Worm (Caenorhabditis elegans) whole organism, L4 larva: Measurements from ENCODE around the gene set-5.
A peak's percentile ranks its signal among the peaks of the same experiment; 100 is the strongest.

Experiments used
- F44E2.7 ChIP-seq: fragments of 200-800 bp; sonication (Bioruptor generic); IDR thresholded peaks from 2 replicates; pipeline ENCODE4 v2.1.2; 2022; ENCODE audit warnings: missing genetic modification characterization, missing compliant biosample characterization
- F49E8.2 ChIP-seq: sonication (generic microtip); optimal IDR thresholded peaks from 2 replicates; lab custom pipeline; 2016; ENCODE audit warnings: missing compliant biosample characterization, mild to moderate bottlenecking, missing genetic modification characterization, borderline replicate concordance
- T20F7.1 ChIP-seq: fragments of 200-800 bp; sonication (Bioruptor generic); optimal IDR thresholded peaks from 2 replicates; lab custom pipeline; 2018; ENCODE audit warnings: mild to moderate bottlenecking, missing genetic modification characterization, missing compliant biosample characterization
- T26A8.4 ChIP-seq: fragments of 200-800 bp; sonication (Bioruptor generic); IDR thresholded peaks from 2 replicates; pipeline ENCODE4 v1.3.6; 2022; ENCODE audit warnings: missing genetic modification characterization, missing compliant biosample characterization
- Y105C5A.15 ChIP-seq: fragments of 200-800 bp; sonication (Bioruptor generic); IDR thresholded peaks from 2 replicates; pipeline ENCODE4 v1.3.6; 2022; ENCODE audit warnings: missing genetic modification characterization, missing compliant biosample characterization
- Y48G9A.11 ChIP-seq: fragments of 200-800 bp; sonication (Bioruptor generic); IDR thresholded peaks from 2 replicates; pipeline ENCODE4 v1.3.6; 2022; ENCODE audit warnings: missing genetic modification reagents, missing genetic modification characterization, missing compliant biosample characterization
- Y75B8A.6 ChIP-seq: fragments of 200-800 bp; sonication (Bioruptor generic); IDR thresholded peaks from 2 replicates; pipeline ENCODE4 v1.3.6; 2022; ENCODE audit warnings: missing genetic modification reagents, missing genetic modification characterization, missing compliant biosample characterization
- aha-1 ChIP-seq: fragments of 150-350 bp; peaks from one replicate; lab custom pipeline; 2014; ENCODE audit warnings: missing biosample characterization, missing genetic modification characterization
- arid-1 ChIP-seq: fragments of 200-800 bp; sonication (Bioruptor generic); conservative IDR thresholded peaks from 2 replicates; pipeline ENCODE4 v1.3.6; 2022; ENCODE audit warnings: missing genetic modification reagents, missing genetic modification characterization, missing compliant biosample characterization
- ceh-32 ChIP-seq: sonication (generic microtip); optimal IDR thresholded peaks from 2 replicates; lab custom pipeline; 2016; ENCODE audit warnings: mild to moderate bottlenecking, missing genetic modification characterization, missing compliant biosample characterization; ENCODE audit not compliant: poor library complexity
- ceh-44 ChIP-seq: fragments of 200-800 bp; sonication (Bioruptor generic); IDR thresholded peaks from 2 replicates; pipeline ENCODE4 v1.3.6; 2022; ENCODE audit warnings: missing genetic modification reagents, missing genetic modification characterization, missing compliant biosample characterization
- ceh-62 ChIP-seq: sonication (generic microtip); optimal IDR thresholded peaks from 2 replicates; lab custom pipeline; 2017; ENCODE audit warnings: missing biosample characterization, missing genetic modification characterization
- ceh-82 ChIP-seq: sonication (generic microtip); optimal IDR thresholded peaks from 2 replicates; lab custom pipeline; 2017; ENCODE audit warnings: missing biosample characterization, missing genetic modification characterization
- daf-19 ChIP-seq: fragments of 200-800 bp; sonication (Bioruptor generic); conservative IDR thresholded peaks from 2 replicates; pipeline ENCODE4 v1.3.6; 2022; ENCODE audit warnings: missing genetic modification characterization, missing compliant biosample characterization
- daf-8 ChIP-seq: fragments of 200-800 bp; sonication (Bioruptor generic); IDR thresholded peaks from 2 replicates; pipeline ENCODE4 v1.3.6; 2022; ENCODE audit warnings: missing genetic modification characterization, missing compliant biosample characterization
- dmd-6 ChIP-seq: fragments of 200-800 bp; sonication (Bioruptor generic); IDR thresholded peaks from 2 replicates; pipeline ENCODE4 v1.3.6; 2022; ENCODE audit warnings: missing genetic modification reagents, missing genetic modification characterization, missing compliant biosample characterization
- dmd-8 ChIP-seq: fragments of 200-800 bp; sonication (Bioruptor generic); IDR thresholded peaks from 2 replicates; pipeline ENCODE4 v1.3.6; 2022; ENCODE audit warnings: missing genetic modification characterization, missing compliant biosample characterization
- dmd-9 ChIP-seq: fragments of 200-800 bp; sonication (Bioruptor generic); IDR thresholded peaks from 2 replicates; pipeline ENCODE4 v1.3.6; 2022; ENCODE audit warnings: missing genetic modification reagents, missing genetic modification characterization, missing compliant biosample characterization
- dpl-1 ChIP-seq: fragments of 150-350 bp; optimal IDR thresholded peaks from 2 replicates; lab custom pipeline; 2014; ENCODE audit warnings: missing biosample characterization, missing genetic modification reagents, missing genetic modification characterization
- duxl-1 ChIP-seq: sonication (generic microtip); optimal IDR thresholded peaks from 2 replicates; lab custom pipeline; 2016; ENCODE audit warnings: mild to moderate bottlenecking, missing genetic modification characterization, moderate library complexity, missing compliant biosample characterization; ENCODE audit not compliant: poor library complexity
- egl-27 ChIP-seq: sonication (generic microtip); optimal IDR thresholded peaks from 3 replicates; lab custom pipeline; 2017; ENCODE audit warnings: missing biosample characterization, missing genetic modification reagents, missing genetic modification characterization
- egl-43 ChIP-seq: fragments of 200-800 bp; sonication (Bioruptor generic); IDR thresholded peaks from 2 replicates; pipeline ENCODE4 v1.3.6; 2022; ENCODE audit warnings: missing genetic modification reagents, missing genetic modification characterization, missing compliant biosample characterization
- fos-1 ChIP-seq: fragments of 150-350 bp; optimal IDR thresholded peaks from 2 replicates; lab custom pipeline; 2014; ENCODE audit warnings: missing biosample characterization, missing genetic modification characterization
- gei-8 ChIP-seq: fragments of 200-800 bp; sonication (Bioruptor generic); optimal IDR thresholded peaks from 2 replicates; lab custom pipeline; 2018; ENCODE audit warnings: mild to moderate bottlenecking, missing genetic modification characterization, missing compliant biosample characterization
- hlh-11 ChIP-seq: fragments of 200-800 bp; sonication (Bioruptor generic); optimal IDR thresholded peaks from 2 replicates; lab custom pipeline; 2018; ENCODE audit warnings: mild to moderate bottlenecking, missing genetic modification characterization, missing compliant biosample characterization
- hlh-30 ChIP-seq: sonication (generic microtip); optimal IDR thresholded peaks from 2 replicates; lab custom pipeline; 2017; ENCODE audit warnings: antibody characterized with exemption, mild to moderate bottlenecking, missing genetic modification characterization, missing compliant biosample characterization; ENCODE audit not compliant: insufficient read depth
- jun-1 ChIP-seq: fragments of 150-350 bp; optimal IDR thresholded peaks from 2 replicates; lab custom pipeline; 2014; ENCODE audit warnings: missing biosample characterization, missing genetic modification reagents, missing genetic modification characterization
- lin-1 ChIP-seq: fragments of 200-800 bp; sonication (Bioruptor generic); IDR thresholded peaks from 2 replicates; pipeline ENCODE4 v1.3.6; 2022; ENCODE audit warnings: missing genetic modification reagents, missing genetic modification characterization, missing compliant biosample characterization
- lin-15B ChIP-seq: fragments of 150-350 bp; sonication (generic microtip); optimal IDR thresholded peaks from 3 replicates; lab custom pipeline; 2014; ENCODE audit warnings: missing biosample characterization, missing genetic modification characterization
- lsy-2 ChIP-seq, 2 experiments: fragments of 150-350 bp in 1 of 2; sonication (generic microtip) in 1 of 2; optimal IDR thresholded peaks; 2 replicates each; lab custom pipeline; 2014 to 2017; ENCODE audit warnings: missing biosample characterization in 2 of 2, missing genetic modification characterization in 2 of 2
- madf-5 ChIP-seq, 2 experiments: fragments of 200-800 bp; sonication (Bioruptor generic); IDR thresholded peaks; 2 replicates each; pipeline ENCODE4 v1.3.6; 2022; ENCODE audit warnings: missing compliant biosample characterization in 2 of 2, missing genetic modification characterization in 2 of 2
- mdl-1 ChIP-seq, 2 experiments: fragments of 150-350 bp in 1 of 2; sonication (generic microtip) in 1 of 2; optimal IDR thresholded peaks; 2 replicates each; lab custom pipeline; 2014 to 2017; ENCODE audit warnings: missing biosample characterization in 2 of 2, missing genetic modification characterization in 2 of 2
- nhr-102 ChIP-seq: sonication (generic microtip); optimal IDR thresholded peaks from 2 replicates; lab custom pipeline; 2016; ENCODE audit warnings: mild to moderate bottlenecking, missing genetic modification characterization, moderate library complexity, missing compliant biosample characterization
- nhr-111 ChIP-seq: fragments of 200-800 bp; sonication (Bioruptor generic); optimal IDR thresholded peaks from 2 replicates; lab custom pipeline; 2018; ENCODE audit warnings: mild to moderate bottlenecking, missing genetic modification characterization, missing compliant biosample characterization
- nhr-237 ChIP-seq: sonication (generic microtip); optimal IDR thresholded peaks from 2 replicates; lab custom pipeline; 2017; ENCODE audit warnings: missing biosample characterization, missing genetic modification characterization
- nhr-42 ChIP-seq: fragments of 200-800 bp; sonication (Bioruptor generic); IDR thresholded peaks from 2 replicates; pipeline ENCODE4 v1.3.6; 2022; ENCODE audit warnings: missing genetic modification characterization, missing compliant biosample characterization
- nhr-48 ChIP-seq: sonication (generic microtip); optimal IDR thresholded peaks from 2 replicates; lab custom pipeline; 2016; ENCODE audit warnings: mild to moderate bottlenecking, missing genetic modification characterization, missing compliant biosample characterization
- nhr-77 ChIP-seq: fragments of 150-350 bp; optimal IDR thresholded peaks from 2 replicates; lab custom pipeline; 2014; ENCODE audit warnings: missing biosample characterization, missing genetic modification characterization
- pha-4 ChIP-seq, 2 experiments: fragments of 150-350 bp in 1 of 2; fragments of 200-800 bp in 1 of 2; sonication (Bioruptor generic) in 1 of 2; IDR thresholded peaks in 1 of 2; optimal IDR thresholded peaks in 1 of 2; 2 replicates each; pipeline versions ENCODE4 v1.3.6 to Lab custom; 2014 to 2022; ENCODE audit warnings: missing genetic modification characterization in 2 of 2, missing genetic modification reagents in 2 of 2, missing biosample characterization in 1 of 2, missing compliant biosample characterization in 1 of 2
- rbr-2 ChIP-seq: sonication (generic microtip); optimal IDR thresholded peaks from 2 replicates; lab custom pipeline; 2016; ENCODE audit warnings: missing genotype, missing genetic modification characterization, missing compliant biosample characterization
- sdz-12 ChIP-seq: fragments of 200-800 bp; sonication (Bioruptor generic); optimal IDR thresholded peaks from 2 replicates; lab custom pipeline; 2018; ENCODE audit warnings: mild to moderate bottlenecking, missing genetic modification characterization, missing compliant biosample characterization
- skn-1 ChIP-seq: fragments of 150-350 bp; optimal IDR thresholded peaks from 2 replicates; lab custom pipeline; 2014; ENCODE audit warnings: missing biosample characterization, missing genetic modification characterization
- spr-1 ChIP-seq: sonication (generic microtip); optimal IDR thresholded peaks from 2 replicates; lab custom pipeline; 2016; ENCODE audit warnings: mild to moderate bottlenecking, missing genetic modification characterization, missing compliant biosample characterization
- tag-97 ChIP-seq: fragments of 200-800 bp; sonication (Bioruptor generic); IDR thresholded peaks from 2 replicates; pipeline ENCODE4 v1.3.6; 2022; ENCODE audit warnings: missing genetic modification characterization, missing compliant biosample characterization
- unc-130 ChIP-seq: sonication (generic microtip); optimal IDR thresholded peaks from 2 replicates; lab custom pipeline; 2016; ENCODE audit warnings: missing genetic modification reagents, missing genetic modification characterization, missing compliant biosample characterization
- vab-7 ChIP-seq: fragments of 200-800 bp; sonication (Bioruptor generic); IDR thresholded peaks from 2 replicates; pipeline ENCODE4 v1.3.6; 2022; ENCODE audit warnings: missing genetic modification reagents, missing genetic modification characterization, missing compliant biosample characterization

The set-5 gene

DNA sequence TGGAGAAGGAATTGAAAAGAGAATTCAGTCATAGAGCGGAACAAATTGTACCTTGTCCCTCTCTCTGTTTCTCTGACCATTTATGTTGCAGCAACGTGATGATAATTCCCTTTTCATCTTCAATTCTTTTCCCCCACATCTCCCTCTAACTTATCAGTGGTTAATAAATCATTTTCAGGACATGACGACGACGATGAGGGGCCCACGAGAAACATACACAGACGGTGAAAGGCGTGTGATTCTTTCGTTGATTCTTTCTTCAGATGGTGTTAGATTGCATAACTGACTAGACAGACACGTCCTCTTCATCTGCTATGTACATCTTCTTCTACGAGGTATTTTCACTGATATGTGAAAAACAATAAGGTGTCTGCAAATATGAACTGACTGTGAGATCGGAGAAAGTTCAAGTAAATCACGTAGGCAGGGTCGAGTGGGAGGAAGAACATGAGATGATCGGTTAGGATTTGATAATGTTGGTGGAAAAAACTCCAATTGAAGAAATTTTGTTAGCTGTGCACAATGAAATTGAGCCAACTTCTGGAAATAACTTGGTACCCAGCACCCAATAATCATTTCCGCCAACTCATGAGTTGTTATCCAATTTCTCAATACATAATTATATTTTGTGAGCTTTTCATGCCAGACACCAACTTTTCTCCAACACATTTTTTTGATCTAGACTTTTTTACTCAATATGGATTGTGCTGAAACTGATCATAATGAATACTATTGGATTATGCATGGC is 38.0 kb upstream of the set-5 start, which contains the start of gene srh-17 (continued):
- TF ChIP-seq tag-97 (GFP tag; lab: Robert Waterston, UW) (no peak), dmd-8 (GFP tag; lab: Robert Waterston, UW) (no peak), nhr-102 (no peak), unc-130 (no peak), daf-8 (GFP tag; lab: Robert Waterston, UW) (no peak), arid-1 (no peak), T26A8.4 (no peak), F49E8.2 (tag; lab: Kevin White, UChicago) (no peak), aha-1 (peak; percentile 92), nhr-77 (no peak), F44E2.7 (GFP tag; lab: Robert Waterston, UW) (no peak)

- TF ChIP-seq madf-5 (GFP tag; IDR thresholded peaks at IDR 0.05; lab: Robert Waterston, UW): no peak
- no peak for TF ChIP-seq jun-1 (tag; lab: Kevin White, UChicago)
- TF ChIP-seq rbr-2 (tag; lab: Kevin White, UChicago): no peak
- no peak for TF ChIP-seq T20F7.1
- TF ChIP-seq ceh-82 (tag; lab: Kevin White, UChicago): no peak
- no peak for TF ChIP-seq unc-130
- TF ChIP-seq duxl-1 (tag; lab: Kevin White, UChicago): no peak
These were observed 35.8 kb upstream of the set-5 start, which contains the start of gene C47E8.9 for ce11 chrV:14663006-14663405. Gene C47E8.9, plus strand, starts transcription at chrV:14663306.

DNA sequence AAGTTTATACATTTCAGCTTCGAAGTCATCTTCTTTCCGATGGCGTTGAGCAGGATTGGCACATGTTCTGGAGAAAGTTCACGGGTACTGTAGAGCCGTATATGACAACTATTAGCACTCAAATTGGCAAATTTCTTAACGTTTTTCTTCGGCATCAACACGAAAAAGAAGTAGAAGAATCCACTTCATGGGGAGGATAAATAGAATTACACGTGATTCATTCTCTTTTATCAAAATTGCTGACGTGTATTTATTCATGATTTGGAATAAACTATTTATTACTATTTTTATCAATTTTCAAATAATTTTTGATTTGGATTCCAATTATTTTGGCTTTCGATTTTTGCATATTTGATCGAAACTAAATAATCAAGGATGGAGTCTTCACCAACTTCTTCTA is 33.0 kb upstream of the set-5 start, which contains the start of gene C47E8.1:
Gene C47E8.1 (plus strand): TSS at position 301 of the 400 bp plus-strand sequence.
- TF ChIP-seq nhr-102 (no peak), spr-1 (tag; lab: Kevin White, UChicago) (no peak), rbr-2 (tag; lab: Kevin White, UChicago) (no peak), tag-97 (GFP tag; lab: Robert Waterston, UW) (no peak), madf-5 (GFP tag; IDR thresholded peaks at IDR 0.05; lab: Robert Waterston, UW) (no peak), daf-19 (no peak), Y75B8A.6 (GFP tag; lab: Robert Waterston, UW) (no peak), egl-43 (GFP tag; lab: Robert Waterston, UW) (no peak), egl-27 (no peak), nhr-237 (tag; lab: Kevin White, UChicago) (no peak), mdl-1 (tag; optimal IDR thresholded peaks at IDR 0.05; lab: Kevin White, UChicago) (no peak), Y105C5A.15 (GFP tag; lab: Robert Waterston, UW) (no peak), ceh-32 (tag; lab: Kevin White, UChicago) (no peak), nhr-111 (GFP tag; lab: Kevin White, UChicago) (no peak), vab-7 (GFP tag; lab: Robert Waterston, UW) (no peak), aha-1 (no peak), hlh-30 (tag; lab: Kevin White, UChicago) (no peak), ceh-62 (no peak), lin-15B (no peak)

DNA sequence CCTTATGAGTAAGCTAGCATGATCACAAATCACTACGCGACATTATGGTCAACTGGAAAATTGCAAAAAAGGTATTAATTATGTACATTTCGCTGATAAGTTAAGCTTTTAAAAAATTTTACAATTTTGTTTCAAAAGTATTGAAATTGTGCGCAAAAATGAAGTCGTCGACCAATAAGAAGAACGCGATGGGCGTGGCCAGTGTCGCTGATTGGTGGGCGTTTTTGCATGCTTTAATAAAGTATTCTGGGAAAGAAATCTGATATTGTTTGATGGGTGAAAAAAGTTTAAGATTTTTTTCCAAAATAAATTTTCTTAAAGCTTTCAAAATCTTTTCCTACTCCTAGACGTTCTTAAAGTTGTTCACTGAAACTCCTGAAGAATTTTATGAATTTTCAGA is 20.5 kb upstream of the set-5 start:
- no peak for TF ChIP-seq daf-19
- no peak for TF ChIP-seq nhr-48 (tag; lab: Kevin White, UChicago)
- no peak for TF ChIP-seq fos-1
- TF ChIP-seq ceh-44 (GFP tag; lab: Robert Waterston, UW): no peak
- no peak for TF ChIP-seq lin-1 (GFP tag; lab: Robert Waterston, UW)
- no peak for TF ChIP-seq skn-1
- no peak for TF ChIP-seq dmd-6 (GFP tag; lab: Robert Waterston, UW)
- TF ChIP-seq dmd-9: no peak
- no peak for TF ChIP-seq sdz-12 (GFP tag; lab: Kevin White, UChicago)
- no peak for TF ChIP-seq rbr-2 (tag; lab: Kevin White, UChicago)
- no peak for TF ChIP-seq pha-4 (GFP tag; IDR thresholded peaks at IDR 0.05; lab: Robert Waterston, UW)
- no peak for TF ChIP-seq pha-4 (tag; optimal IDR thresholded peaks at IDR 0.05; lab: Kevin White, UChicago)
- TF ChIP-seq lsy-2 (tag; optimal IDR thresholded peaks at IDR 0.05; lab: Kevin White, UChicago): no peak
- TF ChIP-seq aha-1: no peak
- no peak for TF ChIP-seq dpl-1 (GFP tag; lab: Kevin White, UChicago)
- no peak for TF ChIP-seq Y48G9A.11 (GFP tag; lab: Robert Waterston, UW)
- no peak for TF ChIP-seq hlh-11 (tag; lab: Kevin White, UChicago)
- no peak for TF ChIP-seq gei-8 (GFP tag; lab: Kevin White, UChicago)
- no peak for TF ChIP-seq nhr-42
